Fruit fly (Drosophila melanogaster) ovary, adult (tissue): ENCODE results near the gene Nhe2.

Source experiments
- CG17801 ChIP-seq: fragments of 200-800 bp; optimal IDR thresholded peaks from 2 replicates; lab custom pipeline; 2019; ENCODE audit warnings: missing biosample characterization, mild to moderate bottlenecking, missing genetic modification characterization, moderate library complexity; ENCODE audit not compliant: partially characterized antibody

Nhe2 gene

dm6 chr2L:21104326-21104725 is at the start of gene Nhe2, which contains the start of gene CG46307:
Gene Nhe2, plus strand, starts transcription at chr2L:21104568.
Gene CG46307, plus strand, starts transcription at chr2L:21104568.
- no peak for TF ChIP-seq CG17801 (GFP tag; lab: Kevin White, UChicago)

- no peak for TF ChIP-seq CG17801 (GFP tag; lab: Kevin White, UChicago)
Observed at dm6 chr2L:21061591-21061990, 42.8 kb upstream of the Nhe2 start.

dm6 chr2L:21062611-21063010 is 41.8 kb upstream of the Nhe2 start:
- no peak for TF ChIP-seq CG17801 (GFP tag; lab: Kevin White, UChicago)

dm6 chr2L:21065889-21066288 is 38.5 kb upstream of the Nhe2 start:
- no peak for TF ChIP-seq CG17801 (GFP tag; lab: Kevin White, UChicago)

- no peak for TF ChIP-seq CG17801 (GFP tag; lab: Kevin White, UChicago)
Observed at dm6 chr2L:21067137-21067536, 37.2 kb upstream of the Nhe2 start.

dm6 chr2L:21069776-21070175 is 34.6 kb upstream of the Nhe2 start:
- no peak for TF ChIP-seq CG17801 (GFP tag; lab: Kevin White, UChicago)

dm6 chr2L:21070825-21071224 is 33.5 kb upstream of the Nhe2 start:
- no peak for TF ChIP-seq CG17801 (GFP tag; lab: Kevin White, UChicago)

- no peak for TF ChIP-seq CG17801 (GFP tag; lab: Kevin White, UChicago)
Observed at dm6 chr2L:21071435-21071834, 32.9 kb upstream of the Nhe2 start, which contains the start of gene CG9265. Gene CG9265, minus strand, starts transcription at chr2L:21071502.

- TF ChIP-seq CG17801 (GFP tag; lab: Kevin White, UChicago): no peak
Observed at dm6 chr2L:21072389-21072788, 32.0 kb upstream of the Nhe2 start.

- no peak for TF ChIP-seq CG17801 (GFP tag; lab: Kevin White, UChicago)
Observed at dm6 chr2L:21073300-21073699, 31.1 kb upstream of the Nhe2 start.

dm6 chr2L:21073818-21074217 is 30.6 kb upstream of the Nhe2 start:
- no peak for TF ChIP-seq CG17801 (GFP tag; lab: Kevin White, UChicago)

dm6 chr2L:21075105-21075504 is 29.3 kb upstream of the Nhe2 start, which contains the start of gene tadr:
Gene tadr, plus strand, starts transcription at chr2L:21075405.
- no peak for TF ChIP-seq CG17801 (GFP tag; lab: Kevin White, UChicago)

dm6 chr2L:21077849-21078248 is 26.5 kb upstream of the Nhe2 start:
- TF ChIP-seq CG17801 (GFP tag; lab: Kevin White, UChicago): no peak

dm6 chr2L:21082444-21083201 is 21.7 kb upstream of the Nhe2 start, which contains the start of gene CG33511:
Gene CG33511, minus strand, starts transcription at chr2L:21082494.
- TF ChIP-seq CG17801 (GFP tag; lab: Kevin White, UChicago): no peak

- no peak for TF ChIP-seq CG17801 (GFP tag; lab: Kevin White, UChicago)
Observed at dm6 chr2L:21084268-21084667, 20.1 kb upstream of the Nhe2 start, which contains the start of gene CG33510. Gene CG33510, minus strand, starts transcription at chr2L:21084326.

dm6 chr2L:21086406-21086805 is 18.0 kb upstream of the Nhe2 start, which contains the start of gene CG33509:
Gene CG33509, minus strand, starts transcription at chr2L:21086506.
- no peak for TF ChIP-seq CG17801 (GFP tag; lab: Kevin White, UChicago)
